Worm (Caenorhabditis elegans) whole organism, L4 larva: Measurements from ENCODE around the gene bre-3.

Experiments
- ceh-62 ChIP-seq: sonication (generic microtip); optimal IDR thresholded peaks from 2 replicates; lab custom pipeline; 2017; ENCODE audit warnings: missing biosample characterization, missing genetic modification characterization
- cey-2 ChIP-seq: sonication (generic microtip); optimal IDR thresholded peaks from 3 replicates; lab custom pipeline; 2017; ENCODE audit warnings: missing genetic modification characterization, mild to moderate bottlenecking, missing compliant biosample characterization, antibody characterized with exemption, borderline replicate concordance; ENCODE audit not compliant: insufficient read depth
- gei-8 ChIP-seq: fragments of 200-800 bp; sonication (Bioruptor generic); optimal IDR thresholded peaks from 2 replicates; lab custom pipeline; 2018; ENCODE audit warnings: mild to moderate bottlenecking, missing genetic modification characterization, missing compliant biosample characterization
- nhr-77 ChIP-seq: fragments of 150-350 bp; optimal IDR thresholded peaks from 2 replicates; lab custom pipeline; 2014; ENCODE audit warnings: missing biosample characterization, missing genetic modification characterization
- pha-4 ChIP-seq, 2 experiments: fragments of 150-350 bp in 1 of 2; fragments of 200-800 bp in 1 of 2; sonication (Bioruptor generic) in 1 of 2; IDR thresholded peaks in 1 of 2; optimal IDR thresholded peaks in 1 of 2; 2 replicates each; pipeline versions ENCODE4 v1.3.6 to Lab custom; 2014 to 2022; ENCODE audit warnings: missing genetic modification characterization in 2 of 2, missing genetic modification reagents in 2 of 2, missing biosample characterization in 1 of 2, missing compliant biosample characterization in 1 of 2
- php-3 ChIP-seq: fragments of 200-800 bp; sonication (Bioruptor generic); IDR thresholded peaks from 2 replicates; pipeline ENCODE4 v1.3.6; 2022; ENCODE audit warnings: missing genetic modification reagents, missing genetic modification characterization, missing compliant biosample characterization

- TF ChIP-seq ceh-62 (tag; lab: Kevin White, UChicago) (no peak), nhr-77 (tag; lab: Kevin White, UChicago) (no peak), pha-4 (GFP tag; IDR thresholded peaks at IDR 0.05; lab: Robert Waterston, UW) (no peak), pha-4 (tag; optimal IDR thresholded peaks at IDR 0.05; lab: Kevin White, UChicago) (no peak), php-3 (no peak), cey-2 (tag; lab: Kevin White, UChicago) (no peak), gei-8 (no peak)
Measured at ce11 chrIII:9457192-9458103, 27.8 kb downstream of the bre-3 start.
